Fruit fly (Drosophila melanogaster) whole organism, wandering third instar larva: Measurements from ENCODE around the gene MsR1.

ENCODE experiments used
- CG32264 ChIP-seq: fragments of 200-800 bp; sonication (Bioruptor generic); optimal IDR thresholded peaks from 2 replicates; lab custom pipeline; 2016; ENCODE audit warnings: missing biosample characterization, missing genetic modification characterization
- CG9705 ChIP-seq: fragments of 200-800 bp; sonication (Bioruptor generic); optimal IDR thresholded peaks from 2 replicates; lab custom pipeline; 2018; ENCODE audit warnings: missing biosample characterization, mild to moderate bottlenecking, missing genetic modification characterization
- Hnf4 ChIP-seq: fragments of 200-800 bp; sonication (Bioruptor generic); optimal IDR thresholded peaks from 2 replicates; lab custom pipeline; 2016; ENCODE audit warnings: missing biosample characterization, mild to moderate bottlenecking, missing genetic modification characterization
- Hr83 ChIP-seq: fragments of 200-300 bp; sonication (Bioruptor generic); optimal IDR thresholded peaks from 2 replicates; lab custom pipeline; 2016; ENCODE audit warnings: missing biosample characterization, mild to moderate bottlenecking, missing genetic modification characterization, moderate library complexity; ENCODE audit not compliant: poor library complexity, severe bottlenecking
- Jra ChIP-seq: sonication (Bioruptor generic); optimal IDR thresholded peaks from 2 replicates; lab custom pipeline; 2016; ENCODE audit warnings: missing biosample characterization, missing genetic modification characterization
- Mio ChIP-seq: sonication (Bioruptor generic); optimal IDR thresholded peaks from 2 replicates; lab custom pipeline; 2016; ENCODE audit warnings: missing biosample characterization, missing genetic modification characterization
- OdsH ChIP-seq: fragments of 200-800 bp; sonication (Bioruptor generic); optimal IDR thresholded peaks from 2 replicates; lab custom pipeline; 2016; ENCODE audit warnings: missing biosample characterization, mild to moderate bottlenecking, missing genetic modification characterization
- br ChIP-seq: fragments of 200-800 bp; sonication (Bioruptor generic); optimal IDR thresholded peaks from 2 replicates; lab custom pipeline; 2016; ENCODE audit warnings: missing biosample characterization, missing genetic modification characterization
- dl ChIP-seq, 2 experiments: fragments of 175-275, 200-275 bp in 1 of 2; fragments of 200-275 bp in 1 of 2; sonication (Bioruptor generic); optimal IDR thresholded peaks; lab custom pipeline; 2018; ENCODE audit warnings: mild to moderate bottlenecking in 2 of 2, missing biosample characterization in 2 of 2, missing genetic modification characterization in 2 of 2, moderate library complexity in 2 of 2; ENCODE audit not compliant: partially characterized antibody in 2 of 2, insufficient read depth in 1 of 2
- dmrt93B ChIP-seq: fragments of 200-800 bp; sonication (Bioruptor generic); optimal IDR thresholded peaks from 2 replicates; lab custom pipeline; 2018; ENCODE audit warnings: missing biosample characterization, mild to moderate bottlenecking, missing genetic modification characterization
- ey ChIP-seq: fragments of 200-800 bp; sonication (Bioruptor generic); optimal IDR thresholded peaks from 2 replicates; lab custom pipeline; 2016; ENCODE audit warnings: missing biosample characterization, missing genetic modification characterization
- psq ChIP-seq: fragments of 200-800 bp; sonication (Bioruptor generic); optimal IDR thresholded peaks from 3 replicates; lab custom pipeline; 2017; ENCODE audit warnings: missing biosample characterization, mild to moderate bottlenecking, missing genetic modification characterization, moderate library complexity
- tai ChIP-seq: sonication (Bioruptor generic); optimal IDR thresholded peaks from 2 replicates; lab custom pipeline; 2016; ENCODE audit warnings: missing biosample characterization, missing genetic modification characterization
- usp ChIP-seq: fragments of >200 bp; optimal IDR thresholded peaks from 2 replicates; lab custom pipeline; 2017; ENCODE audit warnings: missing biosample characterization, missing genetic modification characterization

DNA sequence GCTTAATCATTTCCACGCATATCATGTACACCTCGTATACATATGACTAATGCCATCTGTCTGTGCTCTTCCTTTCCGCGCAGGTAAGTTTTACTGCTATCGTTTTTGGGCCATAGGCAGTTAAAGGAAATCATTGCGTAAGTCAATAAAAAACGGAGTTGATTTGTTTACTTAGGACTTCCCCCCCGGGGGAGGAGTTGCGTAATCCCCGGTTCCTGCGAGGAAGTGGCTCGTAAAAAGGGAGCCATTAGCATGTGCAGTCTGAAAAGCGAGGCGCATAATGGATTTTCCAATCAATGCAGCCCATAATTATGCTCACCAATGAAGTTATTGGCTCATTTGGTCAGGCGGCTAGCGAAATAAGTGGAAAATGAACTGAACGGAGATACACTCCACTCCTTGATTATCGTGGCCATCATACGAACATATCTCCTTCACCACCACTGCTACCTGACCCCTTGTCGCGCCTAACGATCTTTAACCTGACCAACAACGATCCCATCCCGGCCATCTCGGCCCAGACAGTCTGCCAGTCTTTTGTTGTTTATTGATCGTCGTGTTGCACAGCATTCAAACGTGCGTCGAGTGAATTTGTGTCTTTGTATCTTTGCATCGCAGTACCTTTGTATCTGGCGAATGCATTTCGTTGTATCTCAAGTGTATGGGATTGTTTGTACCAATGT is 63.0 kb downstream of the MsR1 start:
- no peak for TF ChIP-seq Mio (GFP tag; lab: Kevin White, UChicago)
- TF ChIP-seq usp (GFP tag; lab: Kevin White, UChicago) = no peak
- no peak for TF ChIP-seq psq (GFP tag; lab: Kevin White, UChicago)
- TF ChIP-seq tai (GFP tag; lab: Kevin White, UChicago) = no peak
- no peak for TF ChIP-seq CG32264 (GFP tag; lab: Kevin White, UChicago)
- TF ChIP-seq OdsH (GFP tag; lab: Kevin White, UChicago) = no peak
- TF ChIP-seq Hr83 (GFP tag; lab: Kevin White, UChicago) = no peak
- TF ChIP-seq Hnf4 (GFP tag; lab: Kevin White, UChicago) = no peak
- no peak for TF ChIP-seq Jra (GFP tag; lab: Kevin White, UChicago)
- no peak for TF ChIP-seq ey (GFP tag; lab: Kevin White, UChicago)
- TF ChIP-seq CG9705 (GFP tag; lab: Kevin White, UChicago) = no peak
- no peak for TF ChIP-seq br (GFP tag; lab: Kevin White, UChicago)
- TF ChIP-seq dmrt93B (GFP tag; lab: Kevin White, UChicago) = no peak
- TF ChIP-seq dl (GFP tag; optimal IDR thresholded peaks at IDR 0.05; lab: Kevin White, UChicago; ENCODE audit: insufficient read depth in 1 of 2, partially characterized antibody in 2 of 2) = no peak
